Fruit fly (Drosophila melanogaster) whole organism, wandering third instar larva: ENCODE results near the gene CG15891.

Experiments used
- Abd-B ChIP-seq: fragments of >200 bp; optimal IDR thresholded peaks from 2 replicates; lab custom pipeline; 2017; ENCODE audit warnings: missing biosample characterization, missing genetic modification characterization
- CG32264 ChIP-seq: fragments of 200-800 bp; sonication (Bioruptor generic); optimal IDR thresholded peaks from 2 replicates; lab custom pipeline; 2016; ENCODE audit warnings: missing biosample characterization, missing genetic modification characterization
- CG9705 ChIP-seq: fragments of 200-800 bp; sonication (Bioruptor generic); optimal IDR thresholded peaks from 2 replicates; lab custom pipeline; 2018; ENCODE audit warnings: missing biosample characterization, mild to moderate bottlenecking, missing genetic modification characterization
- CrebA ChIP-seq: fragments of 200-800 bp; sonication (Bioruptor generic); optimal IDR thresholded peaks from 2 replicates; lab custom pipeline; 2016; ENCODE audit warnings: missing biosample characterization, mild to moderate bottlenecking, missing genetic modification characterization, borderline replicate concordance
- Dfd ChIP-seq: fragments of >200 bp; optimal IDR thresholded peaks from 2 replicates; lab custom pipeline; 2017; ENCODE audit warnings: missing biosample characterization, missing genetic modification characterization
- Dif ChIP-seq: fragments of 200-275, 200-300 bp; sonication (Bioruptor generic); optimal IDR thresholded peaks from 2 replicates; lab custom pipeline; 2018; ENCODE audit warnings: missing biosample characterization, missing genetic modification characterization; ENCODE audit not compliant: partially characterized antibody
- GATAd ChIP-seq: sonication (Bioruptor generic); optimal IDR thresholded peaks from 2 replicates; lab custom pipeline; 2016; ENCODE audit warnings: missing biosample characterization, missing genetic modification characterization
- HLH106 ChIP-seq: fragments of 200-800 bp; optimal IDR thresholded peaks from 3 replicates; lab custom pipeline; 2019; ENCODE audit warnings: missing biosample characterization, mild to moderate bottlenecking, missing genetic modification characterization, moderate library complexity
- Hnf4 ChIP-seq: fragments of 200-800 bp; sonication (Bioruptor generic); optimal IDR thresholded peaks from 2 replicates; lab custom pipeline; 2016; ENCODE audit warnings: missing biosample characterization, mild to moderate bottlenecking, missing genetic modification characterization
- Hr78 ChIP-seq: fragments of >200 bp; optimal IDR thresholded peaks from 2 replicates; lab custom pipeline; 2017; ENCODE audit warnings: missing biosample characterization, missing genetic modification characterization
- Hr83 ChIP-seq: fragments of 200-300 bp; sonication (Bioruptor generic); optimal IDR thresholded peaks from 2 replicates; lab custom pipeline; 2016; ENCODE audit warnings: missing biosample characterization, mild to moderate bottlenecking, missing genetic modification characterization, moderate library complexity; ENCODE audit not compliant: poor library complexity, severe bottlenecking
- Jra ChIP-seq: sonication (Bioruptor generic); optimal IDR thresholded peaks from 2 replicates; lab custom pipeline; 2016; ENCODE audit warnings: missing biosample characterization, missing genetic modification characterization
- Mio ChIP-seq: sonication (Bioruptor generic); optimal IDR thresholded peaks from 2 replicates; lab custom pipeline; 2016; ENCODE audit warnings: missing biosample characterization, missing genetic modification characterization
- Myc ChIP-seq: fragments of >200 bp; optimal IDR thresholded peaks from 2 replicates; lab custom pipeline; 2017
- N ChIP-seq: fragments of >200 bp; optimal IDR thresholded peaks from 2 replicates; lab custom pipeline; 2018; ENCODE audit warnings: missing biosample characterization, missing external identifiers, missing genetic modification characterization
- OdsH ChIP-seq: fragments of 200-800 bp; sonication (Bioruptor generic); optimal IDR thresholded peaks from 2 replicates; lab custom pipeline; 2016; ENCODE audit warnings: missing biosample characterization, mild to moderate bottlenecking, missing genetic modification characterization
- Rel ChIP-seq, 2 experiments: fragments of 200-800 bp; sonication (Bioruptor generic) in 1 of 2; optimal IDR thresholded peaks; 2 replicates in 1 of 2; 3 replicates in 1 of 2; lab custom pipeline; 2016 to 2019; ENCODE audit warnings: mild to moderate bottlenecking in 2 of 2, missing biosample characterization in 2 of 2, missing genetic modification characterization in 2 of 2, moderate library complexity in 1 of 2
- Sp1 ChIP-seq: fragments of 200-800 bp; sonication (Bioruptor generic); optimal IDR thresholded peaks from 3 replicates; lab custom pipeline; 2019; ENCODE audit warnings: missing biosample characterization, mild to moderate bottlenecking, missing genetic modification characterization, moderate library complexity
- Vsx2 ChIP-seq: fragments of 200-300, 225-300 bp; sonication (Bioruptor generic); optimal IDR thresholded peaks from 2 replicates; lab custom pipeline; 2018; ENCODE audit warnings: missing biosample characterization, missing genetic modification characterization; ENCODE audit not compliant: partially characterized antibody
- br ChIP-seq: fragments of 200-800 bp; sonication (Bioruptor generic); optimal IDR thresholded peaks from 2 replicates; lab custom pipeline; 2016; ENCODE audit warnings: missing biosample characterization, missing genetic modification characterization
- brk ChIP-seq: fragments of 200-800 bp; sonication (Bioruptor generic); optimal IDR thresholded peaks from 2 replicates; lab custom pipeline; 2016; ENCODE audit warnings: missing biosample characterization, mild to moderate bottlenecking, missing genetic modification characterization
- dl ChIP-seq, 2 experiments: fragments of 175-275, 200-275 bp in 1 of 2; fragments of 200-275 bp in 1 of 2; sonication (Bioruptor generic); optimal IDR thresholded peaks; lab custom pipeline; 2018; ENCODE audit warnings: mild to moderate bottlenecking in 2 of 2, missing biosample characterization in 2 of 2, missing genetic modification characterization in 2 of 2, moderate library complexity in 2 of 2; ENCODE audit not compliant: partially characterized antibody in 2 of 2, insufficient read depth in 1 of 2
- dmrt93B ChIP-seq: fragments of 200-800 bp; sonication (Bioruptor generic); optimal IDR thresholded peaks from 2 replicates; lab custom pipeline; 2018; ENCODE audit warnings: missing biosample characterization, mild to moderate bottlenecking, missing genetic modification characterization
- dsf ChIP-seq: sonication (Bioruptor generic); optimal IDR thresholded peaks from 2 replicates; lab custom pipeline; 2016; ENCODE audit warnings: missing biosample characterization, missing genetic modification characterization, borderline replicate concordance
- ey ChIP-seq: fragments of 200-800 bp; sonication (Bioruptor generic); optimal IDR thresholded peaks from 2 replicates; lab custom pipeline; 2016; ENCODE audit warnings: missing biosample characterization, missing genetic modification characterization
- foxo ChIP-seq, 2 experiments: fragments of 200-800 bp; sonication (Bioruptor generic); optimal IDR thresholded peaks; 2 replicates in 1 of 2; 3 replicates in 1 of 2; lab custom pipeline; 2016 to 2017; ENCODE audit warnings: missing biosample characterization in 2 of 2, missing genetic modification characterization in 2 of 2
- fru ChIP-seq: fragments of 200-800 bp; sonication (Bioruptor generic); optimal IDR thresholded peaks from 3 replicates; lab custom pipeline; 2016; ENCODE audit warnings: missing biosample characterization, mild to moderate bottlenecking, missing genetic modification characterization
- h ChIP-seq: fragments of 200-800 bp; sonication (Bioruptor generic); optimal IDR thresholded peaks from 3 replicates; lab custom pipeline; 2016; ENCODE audit warnings: missing biosample characterization, mild to moderate bottlenecking, missing genetic modification characterization
- jim ChIP-seq: fragments of 175-275, 200-325 bp; sonication (Bioruptor generic); optimal IDR thresholded peaks from 2 replicates; lab custom pipeline; 2016; ENCODE audit warnings: missing biosample characterization, mild to moderate bottlenecking, missing genetic modification characterization
- lola ChIP-seq: fragments of >200 bp; optimal IDR thresholded peaks from 2 replicates; lab custom pipeline; 2017; ENCODE audit warnings: missing biosample characterization, missing genetic modification characterization
- pan ChIP-seq: fragments of >200 bp; optimal IDR thresholded peaks from 2 replicates; lab custom pipeline; 2017
- psq ChIP-seq: fragments of 200-800 bp; sonication (Bioruptor generic); optimal IDR thresholded peaks from 3 replicates; lab custom pipeline; 2017; ENCODE audit warnings: missing biosample characterization, mild to moderate bottlenecking, missing genetic modification characterization, moderate library complexity
- rgr ChIP-seq: fragments of 200-800 bp; sonication (Bioruptor generic); optimal IDR thresholded peaks from 3 replicates; lab custom pipeline; 2016; ENCODE audit warnings: missing biosample characterization, mild to moderate bottlenecking, missing genetic modification characterization
- sage ChIP-seq: fragments of 200-800 bp; sonication (Bioruptor generic); optimal IDR thresholded peaks from 2 replicates; lab custom pipeline; 2016; ENCODE audit warnings: missing biosample characterization, mild to moderate bottlenecking, missing genetic modification characterization
- sv ChIP-seq: fragments of 200-800 bp; sonication (Bioruptor generic); optimal IDR thresholded peaks from 3 replicates; lab custom pipeline; 2016; ENCODE audit warnings: missing biosample characterization, missing genetic modification characterization
- tai ChIP-seq: sonication (Bioruptor generic); optimal IDR thresholded peaks from 2 replicates; lab custom pipeline; 2016; ENCODE audit warnings: missing biosample characterization, missing genetic modification characterization
- usp ChIP-seq: fragments of >200 bp; optimal IDR thresholded peaks from 2 replicates; lab custom pipeline; 2017; ENCODE audit warnings: missing biosample characterization, missing genetic modification characterization
- woc ChIP-seq: sonication (Bioruptor generic); optimal IDR thresholded peaks from 2 replicates; lab custom pipeline; 2016; ENCODE audit warnings: missing biosample characterization, mild to moderate bottlenecking, missing genetic modification characterization

Gene CG15891

DNA sequence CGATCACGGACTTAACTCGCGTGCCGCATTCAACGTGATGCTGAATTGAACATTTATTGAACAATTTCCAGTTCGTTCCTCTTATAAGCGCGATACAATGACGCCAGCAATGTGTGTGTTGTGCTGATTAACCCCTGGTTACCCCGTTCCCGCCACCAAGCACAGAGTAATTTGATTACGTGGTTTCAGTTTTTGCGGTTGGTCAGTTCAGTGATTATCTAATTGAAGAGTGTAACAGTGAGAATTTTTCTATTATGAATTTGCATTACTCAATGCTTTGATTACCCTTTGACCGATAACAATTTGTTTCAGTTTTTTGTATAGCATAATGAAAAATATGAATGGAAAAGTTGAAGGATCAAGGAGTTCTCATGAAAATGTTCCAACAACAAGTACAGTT, 42.6 kb upstream of the CG15891 start, which contains the start of gene CG3842:
Gene CG3842, plus strand, starts transcription at position 61 of the 400 bp plus-strand sequence.
- TF ChIP-seq jim (GFP tag; lab: Kevin White, UChicago) (no peak), Hr78 (GFP tag; lab: Kevin White, UChicago) (no peak), N (GFP tag; lab: Kevin White, UChicago) (no peak), HLH106 (tag; lab: Kevin White, UChicago) (no peak)

DNA sequence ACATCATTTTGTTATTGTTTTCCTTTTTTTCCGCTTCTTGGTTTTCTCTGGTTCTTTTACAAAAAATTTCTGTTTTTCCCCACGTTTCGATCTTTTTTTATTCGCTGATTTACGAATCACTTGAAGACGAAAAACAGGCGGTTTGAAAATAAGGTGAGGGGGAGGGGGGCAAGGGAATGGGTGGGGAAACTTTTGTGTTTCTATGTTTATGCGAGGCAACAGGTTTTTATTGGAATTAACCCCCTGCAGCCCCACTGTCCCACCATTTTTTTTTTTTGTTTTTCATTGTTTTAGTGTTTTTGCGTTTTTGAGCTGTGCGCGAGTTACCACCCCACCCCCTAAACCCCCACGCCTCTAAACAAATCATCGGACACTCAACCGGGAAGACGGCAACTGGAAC, 39.8 kb upstream of the CG15891 start:
- no peak for TF ChIP-seq Rel (GFP tag; optimal IDR thresholded peaks at IDR 0.05; lab: Kevin White, UChicago)
- TF ChIP-seq Rel (tag; optimal IDR thresholded peaks at IDR 0.05; lab: Kevin White, UChicago), result peak; percentile 85
- TF ChIP-seq psq, result no peak

DNA sequence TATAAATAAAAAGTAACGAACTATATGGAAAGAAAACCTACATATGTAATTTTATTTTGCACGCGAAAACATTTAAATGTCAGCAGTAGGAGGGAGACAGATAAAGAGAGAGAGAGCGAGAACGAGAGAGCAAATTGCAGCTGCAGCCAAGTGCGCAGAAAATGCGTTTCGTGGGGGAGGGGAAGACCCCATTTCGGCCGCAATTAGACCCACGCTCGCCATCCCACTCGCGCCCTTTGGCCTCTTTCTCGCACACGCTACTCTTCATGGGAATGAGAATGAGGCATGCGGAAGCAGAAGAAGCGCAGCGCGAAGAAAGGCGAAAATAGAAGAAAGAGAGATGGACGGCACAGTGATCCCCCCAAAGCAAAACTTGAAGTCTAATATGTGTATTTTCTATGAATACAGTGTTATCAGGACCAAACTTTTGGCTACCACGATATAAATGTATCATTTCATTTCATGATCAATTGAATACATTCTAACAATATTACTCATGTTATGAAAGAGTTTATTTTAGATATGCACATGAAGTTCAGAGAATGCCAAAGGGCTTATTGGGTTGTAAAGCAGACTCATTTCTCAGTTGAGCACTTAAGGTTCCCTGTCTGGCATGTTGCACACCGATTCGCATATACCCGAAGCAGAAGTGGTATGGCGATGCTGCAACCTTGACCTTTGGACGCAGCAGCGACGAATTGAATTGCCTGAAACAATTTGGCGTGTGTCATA, 38.0 kb upstream of the CG15891 start:
- peak; percentile 4 for TF ChIP-seq ey (GFP tag; lab: Kevin White, UChicago)
- TF ChIP-seq CG32264, result no peak
- TF ChIP-seq Dif (GFP tag; lab: Kevin White, UChicago), result no peak
- TF ChIP-seq rgr (GFP tag; lab: Kevin White, UChicago), result peak; percentile 2
- peak in 1 of 2 experiments; percentile 15 for TF ChIP-seq foxo (GFP tag; optimal IDR thresholded peaks at IDR 0.05; lab: Kevin White, UChicago)
- TF ChIP-seq Rel (GFP tag; optimal IDR thresholded peaks at IDR 0.05; lab: Kevin White, UChicago), result no peak
- peak; percentile 93 for TF ChIP-seq Rel (tag; optimal IDR thresholded peaks at IDR 0.05; lab: Kevin White, UChicago)
- TF ChIP-seq lola (GFP tag; lab: Kevin White, UChicago), result no peak
- TF ChIP-seq dsf, result no peak
- TF ChIP-seq h (GFP tag; lab: Kevin White, UChicago), result no peak

DNA sequence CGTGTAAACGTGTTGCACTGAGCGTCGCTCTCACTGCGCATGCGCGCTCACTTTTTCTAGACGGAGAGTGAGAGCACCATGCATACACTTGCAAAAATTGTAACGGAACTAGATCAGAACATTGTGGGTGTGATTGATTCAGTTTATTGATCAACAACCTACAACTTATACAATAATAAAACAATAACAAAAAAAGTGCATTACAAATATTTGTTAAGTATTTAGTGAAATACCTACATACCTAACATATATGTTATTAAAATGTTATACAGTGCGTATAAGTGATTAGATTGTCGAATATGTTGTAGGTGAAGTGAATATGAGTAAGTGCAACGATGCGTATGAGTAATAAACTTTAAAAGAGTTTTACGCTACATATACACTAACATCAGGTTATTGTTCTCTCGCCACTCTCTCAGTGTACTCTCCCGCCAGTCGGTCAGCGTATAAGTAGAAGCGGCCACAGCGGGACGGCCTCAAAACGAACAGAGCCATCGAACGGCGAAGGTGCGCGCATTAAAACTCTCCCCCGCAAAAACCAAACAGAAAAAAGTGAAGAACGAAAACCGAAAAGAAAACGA, 35.3 kb upstream of the CG15891 start, which contains the start of gene CG42240:
Gene CG42240, plus strand, starts transcription at position 474 of the 581 bp plus-strand sequence.
- TF ChIP-seq CG9705 (GFP tag; lab: Kevin White, UChicago) (peak; percentile 84), Vsx2 (GFP tag; lab: Kevin White, UChicago) (no peak), Dfd (GFP tag; lab: Kevin White, UChicago) (no peak), psq (peak; percentile 87), pan (lab: Kevin White, UChicago) (no peak), lola (GFP tag; lab: Kevin White, UChicago) (no peak), dl (GFP tag; optimal IDR thresholded peaks at IDR 0.05; lab: Kevin White, UChicago; ENCODE audit: insufficient read depth in 1 of 2, partially characterized antibody in 2 of 2) (peak in 1 of 2 experiments; percentile 24), h (GFP tag; lab: Kevin White, UChicago) (peak; percentile 92), OdsH (GFP tag; lab: Kevin White, UChicago) (peak; percentile 89), Hr83 (GFP tag; lab: Kevin White, UChicago) (no peak), jim (GFP tag; lab: Kevin White, UChicago) (no peak), ey (GFP tag; lab: Kevin White, UChicago) (peak; percentile 87), sv (GFP tag; lab: Kevin White, UChicago) (peak; percentile 61), Hr78 (GFP tag; lab: Kevin White, UChicago) (no peak), br (GFP tag; lab: Kevin White, UChicago) (peak; percentile 87), Jra (GFP tag; lab: Kevin White, UChicago) (peak; percentile 53), woc (peak; percentile 69), Dif (GFP tag; lab: Kevin White, UChicago) (peak; percentile 52), Myc (no peak), Mio (GFP tag; lab: Kevin White, UChicago) (no peak), Abd-B (GFP tag; lab: Kevin White, UChicago) (no peak), Hnf4 (GFP tag; lab: Kevin White, UChicago) (peak; percentile 75), dsf (peak; percentile 31), brk (GFP tag; lab: Kevin White, UChicago) (peak; percentile 75), rgr (GFP tag; lab: Kevin White, UChicago) (peak; percentile 84), CrebA (GFP tag; lab: Kevin White, UChicago) (peak; percentile 54), Sp1 (GFP tag; lab: Kevin White, UChicago) (peak; percentile 94), tai (GFP tag; lab: Kevin White, UChicago) (no peak), N (GFP tag; lab: Kevin White, UChicago) (no peak), CG32264 (peak; percentile 61), usp (GFP tag; lab: Kevin White, UChicago) (no peak), sage (GFP tag; lab: Kevin White, UChicago) (peak; percentile 43), dmrt93B (peak; percentile 90), fru (GFP tag; lab: Kevin White, UChicago) (peak; percentile 92), GATAd (peak; percentile 23), Rel (GFP tag; optimal IDR thresholded peaks at IDR 0.05; lab: Kevin White, UChicago) (peak; percentile 49), Rel (tag; optimal IDR thresholded peaks at IDR 0.05; lab: Kevin White, UChicago) (peak; percentile 59), HLH106 (tag; lab: Kevin White, UChicago) (peak; percentile 90), foxo (GFP tag; optimal IDR thresholded peaks at IDR 0.05; lab: Kevin White, UChicago) (peak; percentile 49 to 90)
